Worm (Caenorhabditis elegans) whole organism, L1 larva: ENCODE measurements around the gene ctsa-2.

ENCODE experiments used
- C34B4.2 ChIP-seq: sonication (generic microtip); optimal IDR thresholded peaks from 2 replicates; lab custom pipeline; 2017; ENCODE audit warnings: mild to moderate bottlenecking, missing genetic modification characterization, missing compliant biosample characterization
- Y116A8C.19 ChIP-seq: sonication (generic microtip); optimal IDR thresholded peaks from 2 replicates; lab custom pipeline; 2016; ENCODE audit warnings: missing compliant biosample characterization, missing genetic modification characterization, borderline replicate concordance
- aly-2 ChIP-seq: fragments of 150-350 bp; optimal IDR thresholded peaks from 2 replicates; lab custom pipeline; 2014; ENCODE audit warnings: missing biosample characterization, missing genetic modification characterization
- blmp-1 ChIP-seq: fragments of 150-350 bp; optimal IDR thresholded peaks from 2 replicates; lab custom pipeline; 2014; ENCODE audit warnings: missing biosample characterization, missing genetic modification characterization
- ceh-8 ChIP-seq: fragments of 200-800 bp; sonication (Bioruptor generic); optimal IDR thresholded peaks from 2 replicates; lab custom pipeline; 2018; ENCODE audit warnings: mild to moderate bottlenecking, missing genetic modification characterization, moderate library complexity, missing compliant biosample characterization
- ceh-90 ChIP-seq: sonication (generic microtip); optimal IDR thresholded peaks from 2 replicates; lab custom pipeline; 2016; ENCODE audit warnings: missing genetic modification characterization, missing compliant biosample characterization
- ces-1 ChIP-seq: fragments of 150-350 bp; optimal IDR thresholded peaks from 2 replicates; lab custom pipeline; 2014; ENCODE audit warnings: missing biosample characterization, missing genetic modification reagents, missing genetic modification characterization
- dpl-1 ChIP-seq, 3 experiments: fragments of 150-350 bp in 2 of 3; sonication (generic microtip) in 1 of 3; optimal IDR thresholded peaks; 2 replicates each; lab custom pipeline; 2014 to 2017; ENCODE audit warnings: missing biosample characterization in 3 of 3, missing genetic modification characterization in 3 of 3, missing genetic modification reagents in 3 of 3
- dsc-1 ChIP-seq: sonication (generic microtip); optimal IDR thresholded peaks from 2 replicates; lab custom pipeline; 2016; ENCODE audit warnings: mild to moderate bottlenecking, missing genetic modification characterization, missing compliant biosample characterization
- efl-1 ChIP-seq, 4 experiments: fragments of 150-350 bp; optimal IDR thresholded peaks in 3 of 4; peaks in 1 of 4; 1 replicate in 1 of 4; 2 replicates in 3 of 4; lab custom pipeline; 2014; ENCODE audit warnings: missing biosample characterization in 2 of 4, missing genetic modification characterization in 2 of 4, missing genetic modification reagents in 2 of 4
- egl-13 ChIP-seq: sonication (generic microtip); optimal IDR thresholded peaks from 2 replicates; lab custom pipeline; 2016; ENCODE audit warnings: missing genotype, missing genetic modification reagents, missing genetic modification characterization, missing compliant biosample characterization
- egl-27 ChIP-seq, 2 experiments: fragments of 150-350 bp in 1 of 2; sonication (generic microtip); optimal IDR thresholded peaks; 3 replicates each; lab custom pipeline; 2017 to 2018; ENCODE audit warnings: missing biosample characterization in 2 of 2, missing genetic modification characterization in 2 of 2, missing genetic modification reagents in 2 of 2
- elt-2 ChIP-seq: sonication (generic microtip); optimal IDR thresholded peaks from 2 replicates; lab custom pipeline; 2016; ENCODE audit warnings: missing genetic modification characterization, mild to moderate bottlenecking, inconsistent platforms, missing compliant biosample characterization, missing genetic modification reagents
- elt-3 ChIP-seq, 6 experiments: fragments of 150-350 bp in 1 of 6; sonication (generic microtip); optimal IDR thresholded peaks; 2 replicates each; lab custom pipeline; 2017 to 2018; ENCODE audit warnings: missing biosample characterization in 6 of 6, missing genetic modification characterization in 6 of 6, inconsistent platforms in 1 of 6
- ets-5 ChIP-seq: fragments of 200-800 bp; sonication (Bioruptor generic); IDR thresholded peaks from 2 replicates; pipeline ENCODE4 v1.3.6; 2022; ENCODE audit warnings: missing genetic modification characterization, missing compliant biosample characterization
- fos-1 ChIP-seq: fragments of 150-350 bp; optimal IDR thresholded peaks from 2 replicates; lab custom pipeline; 2014; ENCODE audit warnings: missing biosample characterization, missing genetic modification characterization
- grh-1 ChIP-seq: fragments of 200-800 bp; sonication (Bioruptor generic); IDR thresholded peaks from 2 replicates; pipeline ENCODE4 v1.3.6; 2022; ENCODE audit warnings: missing genetic modification reagents, missing genetic modification characterization, missing compliant biosample characterization
- hlh-17 ChIP-seq: fragments of 200-800 bp; sonication (Bioruptor generic); optimal IDR thresholded peaks from 2 replicates; lab custom pipeline; 2018; ENCODE audit warnings: missing genetic modification characterization, mild to moderate bottlenecking, missing compliant biosample characterization, moderate library complexity, borderline replicate concordance
- hpl-2 ChIP-seq: fragments of 150-350 bp; optimal IDR thresholded peaks from 2 replicates; lab custom pipeline; 2014; ENCODE audit warnings: missing biosample characterization, missing genetic modification reagents, missing genetic modification characterization
- irx-1 ChIP-seq: sonication (generic microtip); optimal IDR thresholded peaks from 2 replicates; lab custom pipeline; 2016; ENCODE audit warnings: missing genetic modification characterization, missing compliant biosample characterization
- isw-1 ChIP-seq: fragments of 200-800 bp; sonication (Bioruptor generic); IDR thresholded peaks from 2 replicates; pipeline ENCODE4 v1.3.6; 2022; ENCODE audit warnings: missing genetic modification characterization, missing compliant biosample characterization
- jun-1 ChIP-seq: fragments of 150-350 bp; optimal IDR thresholded peaks from 2 replicates; lab custom pipeline; 2014; ENCODE audit warnings: missing biosample characterization, missing genetic modification reagents, missing genetic modification characterization
- lin-13 ChIP-seq: fragments of 150-350 bp; optimal IDR thresholded peaks from 2 replicates; lab custom pipeline; 2014; ENCODE audit warnings: missing biosample characterization, missing genetic modification reagents, missing genetic modification characterization
- lin-14 ChIP-seq: fragments of 200-800 bp; sonication (Bioruptor generic); optimal IDR thresholded peaks from 2 replicates; lab custom pipeline; 2018; ENCODE audit warnings: mild to moderate bottlenecking, missing genetic modification characterization, moderate library complexity, missing compliant biosample characterization
- lin-15B ChIP-seq: fragments of 150-350 bp; sonication (generic microtip); optimal IDR thresholded peaks from 3 replicates; lab custom pipeline; 2014; ENCODE audit warnings: missing biosample characterization, missing genetic modification characterization
- lin-35 ChIP-seq, 2 experiments: fragments of 150-350 bp; optimal IDR thresholded peaks; 2 replicates each; lab custom pipeline; 2014; ENCODE audit warnings: missing biosample characterization in 2 of 2, missing genetic modification characterization in 2 of 2, missing genetic modification reagents in 2 of 2
- mab-9 ChIP-seq: fragments of 200-800 bp; sonication (Bioruptor generic); IDR thresholded peaks from 2 replicates; pipeline ENCODE4 v1.3.6; 2022; ENCODE audit warnings: missing genetic modification reagents, missing genetic modification characterization, missing compliant biosample characterization
- mdl-1 ChIP-seq, 2 experiments: fragments of 150-350 bp; optimal IDR thresholded peaks; 2 replicates each; lab custom pipeline; 2014 to 2017; ENCODE audit warnings: missing biosample characterization in 2 of 2, missing genetic modification characterization in 2 of 2, inconsistent platforms in 1 of 2
- nhr-12 ChIP-seq: sonication (generic microtip); optimal IDR thresholded peaks from 2 replicates; lab custom pipeline; 2017; ENCODE audit warnings: missing biosample characterization, missing genetic modification characterization
- nhr-19 ChIP-seq: fragments of 200-800 bp; sonication (Bioruptor generic); conservative IDR thresholded peaks from 2 replicates; pipeline ENCODE4 v1.3.6; 2022; ENCODE audit warnings: missing genetic modification characterization, missing compliant biosample characterization
- nhr-20 ChIP-seq: sonication (generic microtip); optimal IDR thresholded peaks from 2 replicates; lab custom pipeline; 2016; ENCODE audit warnings: mild to moderate bottlenecking, missing genetic modification characterization, missing compliant biosample characterization
- nhr-28 ChIP-seq: fragments of 150-350 bp; optimal IDR thresholded peaks from 2 replicates; lab custom pipeline; 2014; ENCODE audit warnings: missing biosample characterization, missing genetic modification characterization
- nhr-71 ChIP-seq: sonication (generic microtip); optimal IDR thresholded peaks from 2 replicates; lab custom pipeline; 2016; ENCODE audit warnings: mild to moderate bottlenecking, missing genetic modification characterization, moderate library complexity, missing compliant biosample characterization
- nhr-76 ChIP-seq: sonication (generic microtip); optimal IDR thresholded peaks from 2 replicates; lab custom pipeline; 2017; ENCODE audit warnings: missing biosample characterization, missing genetic modification characterization
- nhr-84 ChIP-seq: sonication (generic microtip); optimal IDR thresholded peaks from 2 replicates; lab custom pipeline; 2017; ENCODE audit warnings: missing biosample characterization, missing genetic modification characterization
- nhr-85 ChIP-seq: sonication (generic microtip); peaks from one replicate; lab custom pipeline; 2016; ENCODE audit warnings: missing genetic modification characterization, inconsistent platforms, missing compliant biosample characterization
- pag-3 ChIP-seq: sonication (generic microtip); optimal IDR thresholded peaks from 2 replicates; lab custom pipeline; 2017; ENCODE audit warnings: missing genetic modification characterization, mild to moderate bottlenecking, missing compliant biosample characterization, antibody characterized with exemption, borderline replicate concordance; ENCODE audit not compliant: insufficient read depth
- pqm-1 ChIP-seq: sonication (generic microtip); optimal IDR thresholded peaks from 3 replicates; lab custom pipeline; 2017; ENCODE audit warnings: missing biosample characterization, missing genetic modification characterization
- skn-1 ChIP-seq: fragments of 150-350 bp; optimal IDR thresholded peaks from 2 replicates; lab custom pipeline; 2014; ENCODE audit warnings: missing biosample characterization, missing genetic modification characterization
- tlp-1 ChIP-seq: fragments of 150-350 bp; optimal IDR thresholded peaks from 2 replicates; lab custom pipeline; 2014; ENCODE audit warnings: missing biosample characterization, missing genetic modification characterization
- unc-30 ChIP-seq: sonication (generic microtip); optimal IDR thresholded peaks from 2 replicates; lab custom pipeline; 2017; ENCODE audit warnings: missing biosample characterization, missing genetic modification characterization
- unc-62 ChIP-seq: fragments of 150-350 bp; optimal IDR thresholded peaks from 2 replicates; lab custom pipeline; 2014; ENCODE audit warnings: missing biosample characterization, missing genetic modification reagents, missing genetic modification characterization
- vab-15 ChIP-seq: sonication (generic microtip); optimal IDR thresholded peaks from 2 replicates; lab custom pipeline; 2017; ENCODE audit warnings: missing genotype, mild to moderate bottlenecking, missing genetic modification characterization, missing compliant biosample characterization
- xbp-1 ChIP-seq: sonication (generic microtip); optimal IDR thresholded peaks from 2 replicates; lab custom pipeline; 2016; ENCODE audit warnings: missing genetic modification characterization, missing compliant biosample characterization
- zag-1 ChIP-seq: fragments of 150-350 bp; optimal IDR thresholded peaks from 2 replicates; lab custom pipeline; 2014; ENCODE audit warnings: missing biosample characterization, missing genetic modification characterization
- zip-4 ChIP-seq: fragments of 200-800 bp; sonication (Bioruptor generic); optimal IDR thresholded peaks from 2 replicates; lab custom pipeline; 2018; ENCODE audit warnings: mild to moderate bottlenecking, missing genetic modification characterization, moderate library complexity, missing compliant biosample characterization
- ztf-4 ChIP-seq: fragments of 150-350 bp; optimal IDR thresholded peaks from 2 replicates; lab custom pipeline; 2014; ENCODE audit warnings: missing biosample characterization, missing genetic modification characterization

The ctsa-2 gene

DNA sequence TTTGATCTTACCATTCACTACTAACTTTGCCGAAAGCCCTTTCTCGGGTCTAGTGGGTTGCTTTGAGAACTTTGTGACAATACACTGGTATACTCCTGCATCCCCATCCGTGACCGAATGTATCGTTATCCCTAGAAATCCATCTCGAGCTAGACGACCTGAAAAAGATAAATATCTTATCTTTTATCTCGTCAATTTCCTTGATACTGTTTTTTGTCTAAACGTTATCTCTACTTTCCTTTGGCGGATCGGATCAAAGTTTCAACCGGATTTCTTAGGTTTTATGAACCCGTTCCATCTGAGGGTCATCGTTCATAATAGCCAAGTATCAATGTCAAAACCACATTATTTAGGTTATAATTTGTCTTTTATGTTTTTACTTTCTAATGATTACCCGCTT lies 45.9 kb downstream of the ctsa-2 start:
- TF ChIP-seq efl-1 (optimal IDR thresholded peaks at IDR 0.05; lab: Kevin White, UChicago), result no peak
- peak in 1 of 2 experiments; percentile 19 for TF ChIP-seq efl-1 (GFP tag; optimal IDR thresholded peaks at IDR 0.05 in 1 of 2; lab: Kevin White, UChicago)
- no peak for TF ChIP-seq skn-1 (tag; lab: Kevin White, UChicago)
- no peak for TF ChIP-seq dpl-1 (GFP tag; optimal IDR thresholded peaks at IDR 0.05; lab: Kevin White, UChicago)
- TF ChIP-seq grh-1, result no peak

DNA sequence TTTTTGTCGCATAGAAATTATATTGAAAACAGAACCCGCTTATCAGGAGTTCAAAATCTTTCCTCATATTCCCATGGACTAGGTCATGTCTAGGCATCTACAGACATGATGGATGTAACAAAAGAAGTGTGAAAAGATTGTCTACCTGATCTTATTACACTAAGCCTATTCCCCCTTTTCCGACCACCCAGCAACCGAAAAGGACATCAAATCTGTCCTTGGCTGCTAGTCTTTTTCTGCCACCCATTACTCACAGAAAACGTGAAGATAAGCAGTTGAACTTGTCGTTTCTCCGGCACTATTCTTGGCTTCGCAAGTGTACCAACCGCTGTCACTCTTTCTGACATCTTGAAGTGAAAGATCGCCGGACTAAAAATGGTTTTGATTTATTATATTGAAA lies 47.5 kb downstream of the ctsa-2 start:
- peak; percentile 19 for TF ChIP-seq lin-14 (GFP tag; lab: Kevin White, UChicago)
- TF ChIP-seq nhr-85, result peak; percentile 77
- no peak for TF ChIP-seq xbp-1 (tag; lab: Kevin White, UChicago)

DNA sequence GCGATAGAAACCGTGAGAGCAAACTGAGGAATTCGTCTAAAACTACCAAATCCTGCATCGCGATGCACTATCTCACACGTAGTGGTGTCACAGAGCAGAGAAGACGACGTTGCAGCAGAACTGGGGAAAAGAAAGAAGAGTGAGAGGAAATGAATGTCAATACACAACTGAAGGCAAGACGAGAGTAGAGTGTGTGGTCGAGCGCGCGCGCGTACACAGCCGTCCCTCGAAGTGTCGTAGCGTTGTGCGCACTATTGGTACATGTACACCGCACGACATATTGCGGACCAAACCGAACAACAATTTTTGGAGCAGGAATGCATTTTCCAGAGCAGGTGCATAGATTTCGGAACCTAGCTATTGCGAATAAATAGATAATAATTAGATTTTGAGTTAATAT lies 52.0 kb downstream of the ctsa-2 start:
- TF ChIP-seq fos-1 (peak; percentile 48), hlh-17 (GFP tag; lab: Kevin White, UChicago) (no peak), nhr-84 (no peak), grh-1 (no peak), zag-1 (tag; lab: Kevin White, UChicago) (no peak), hpl-2 (GFP tag; lab: Kevin White, UChicago) (no peak), ets-5 (no peak), aly-2 (tag; lab: Kevin White, UChicago) (no peak), nhr-12 (no peak), mab-9 (no peak), unc-62 (GFP tag; lab: Kevin White, UChicago) (no peak), C34B4.2 (tag; lab: Kevin White, UChicago) (no peak), ceh-90 (tag; lab: Kevin White, UChicago) (no peak), elt-2 (tag; lab: Kevin White, UChicago) (no peak), lin-13 (GFP tag; lab: Kevin White, UChicago) (no peak), lin-15B (no peak), nhr-76 (tag; lab: Kevin White, UChicago) (no peak), blmp-1 (tag; lab: Kevin White, UChicago) (peak; percentile 8), tlp-1 (tag; lab: Kevin White, UChicago) (no peak), nhr-71 (tag; lab: Kevin White, UChicago) (peak; percentile 71), nhr-19 (GFP tag; lab: Robert Waterston, UW) (peak; percentile 40), unc-30 (tag; lab: Kevin White, UChicago) (no peak), dpl-1 (GFP tag; optimal IDR thresholded peaks at IDR 0.05; lab: Kevin White, UChicago) (peak; percentile 7 to 46 (median 39)), nhr-20 (peak; percentile 80), xbp-1 (tag; lab: Kevin White, UChicago) (peak; percentile 72), zip-4 (peak; percentile 11), ztf-4 (no peak), egl-27 (tag; optimal IDR thresholded peaks at IDR 0.05; lab: Kevin White, UChicago) (no peak), jun-1 (no peak), Y116A8C.19 (tag; lab: Kevin White, UChicago) (no peak), mdl-1 (tag; optimal IDR thresholded peaks at IDR 0.05; lab: Kevin White, UChicago) (peak in 1 of 2 experiments; percentile 49), pqm-1 (tag; lab: Kevin White, UChicago) (no peak), irx-1 (tag; lab: Kevin White, UChicago) (peak; percentile 23), lin-35 (GFP tag; optimal IDR thresholded peaks at IDR 0.05; lab: Kevin White, UChicago) (peak; percentile 61 to 72), vab-15 (tag; lab: Kevin White, UChicago) (no peak), nhr-28 (tag; lab: Kevin White, UChicago) (no peak), lin-14 (GFP tag; lab: Kevin White, UChicago) (peak; percentile 91), skn-1 (tag; lab: Kevin White, UChicago) (peak; percentile 61), isw-1 (GFP tag; lab: Robert Waterston, UW) (no peak; the same call in 1 of the 2 replicates), elt-3 (tag; optimal IDR thresholded peaks at IDR 0.05; lab: Kevin White, UChicago) (no peak), pag-3 (tag; lab: Kevin White, UChicago) (no peak), ceh-8 (GFP tag; lab: Kevin White, UChicago) (no peak), egl-13 (tag; lab: Kevin White, UChicago) (peak; percentile 47), ces-1 (GFP tag; lab: Kevin White, UChicago) (no peak), dsc-1 (tag; lab: Kevin White, UChicago) (peak; percentile 30)
